Worm (Caenorhabditis elegans): Measurements from ENCODE around the gene dve-1.

- no peak for TF ChIP-seq cog-1 (tag; optimal IDR thresholded peaks at IDR 0.05)
- TF ChIP-seq ref-1 (GFP tag; conservative IDR thresholded peaks at IDR 0.05): no peak
- TF ChIP-seq ztf-23 (GFP tag; IDR thresholded peaks at IDR 0.05): no peak
- TF ChIP-seq flt-1 (GFP tag; IDR thresholded peaks at IDR 0.05): no peak
- TF ChIP-seq tab-1 (GFP tag; IDR thresholded peaks at IDR 0.05): no peak
- TF ChIP-seq med-1 (GFP tag; optimal IDR thresholded peaks at IDR 0.05; ENCODE audit: insufficient read depth): no peak
- TF ChIP-seq T22C8.4 (GFP tag; IDR thresholded peaks at IDR 0.05): no peak
- no peak for TF ChIP-seq klf-2 (GFP tag; conservative IDR thresholded peaks at IDR 0.05)
Measured at ce11 chrX:438396-438795, 4.8 kb upstream of the dve-1 start.

Measured in whole organism, midembryonic.